Fruit fly (Drosophila melanogaster) whole organism, pupa: ENCODE data around the gene dor.

ENCODE experiments used
- CG10348 ChIP-seq: fragments of 200-800 bp; sonication (Bioruptor generic); IDR thresholded peaks from 2 replicates; pipeline ENCODE4 v1.3.6; 2022; ENCODE audit warnings: missing biosample characterization, missing genetic modification characterization
- CG12605 ChIP-seq: fragments of 200-800 bp; sonication (Bioruptor generic); IDR thresholded peaks from 2 replicates; pipeline ENCODE4 v1.3.6; 2022; ENCODE audit warnings: missing biosample characterization, missing genetic modification characterization
- CG13204 ChIP-seq: fragments of 200-800 bp; sonication (Bioruptor generic); optimal IDR thresholded peaks from 2 replicates; lab custom pipeline; 2018; ENCODE audit warnings: missing biosample characterization, mild to moderate bottlenecking, missing genetic modification characterization, moderate library complexity
- CG14655 ChIP-seq: fragments of 200-800 bp; sonication (Bioruptor generic); optimal IDR thresholded peaks from 3 replicates; lab custom pipeline; 2017; ENCODE audit warnings: mild to moderate bottlenecking, missing biosample characterization, missing genetic modification reagents, missing genetic modification characterization
- CG15710 ChIP-seq: fragments of 200-800 bp; sonication (Bioruptor generic); optimal IDR thresholded peaks from 2 replicates; lab custom pipeline; 2018; ENCODE audit warnings: missing biosample characterization, mild to moderate bottlenecking, missing genetic modification characterization, moderate library complexity
- CG17806 ChIP-seq: fragments of 200-800 bp; sonication (Bioruptor generic); optimal IDR thresholded peaks from 2 replicates; lab custom pipeline; 2018; ENCODE audit warnings: missing biosample characterization, mild to moderate bottlenecking, missing genetic modification characterization, moderate library complexity
- CG32121 ChIP-seq: fragments of 200-800 bp; sonication (Bioruptor generic); IDR thresholded peaks from 2 replicates; pipeline ENCODE4 v1.3.6; 2022; ENCODE audit warnings: missing biosample characterization, missing genetic modification characterization
- CG34367 ChIP-seq: fragments of 200-800 bp; sonication (Bioruptor generic); optimal IDR thresholded peaks from 2 replicates; lab custom pipeline; 2018; ENCODE audit warnings: missing biosample characterization, mild to moderate bottlenecking, missing genetic modification characterization
- CG4496 ChIP-seq: fragments of 200-800 bp; sonication (Bioruptor generic); IDR thresholded peaks from 3 replicates; pipeline ENCODE4 v1.3.6; 2022; ENCODE audit warnings: missing biosample characterization, missing genetic modification characterization
- CG8159 ChIP-seq: fragments of 200-800 bp; sonication (Bioruptor generic); optimal IDR thresholded peaks from 3 replicates; lab custom pipeline; 2018; ENCODE audit warnings: missing biosample characterization, mild to moderate bottlenecking, missing genetic modification characterization, moderate library complexity
- CG8301 ChIP-seq: fragments of 200-800 bp; sonication (Bioruptor generic); optimal IDR thresholded peaks from 2 replicates; lab custom pipeline; 2018; ENCODE audit warnings: missing biosample characterization, mild to moderate bottlenecking, missing genetic modification characterization
- CG9948 ChIP-seq: fragments of 200-800 bp; sonication (Bioruptor generic); optimal IDR thresholded peaks from 2 replicates; lab custom pipeline; 2018; ENCODE audit warnings: missing biosample characterization, mild to moderate bottlenecking, missing genetic modification characterization, moderate library complexity
- D1 ChIP-seq: fragments of 200-800 bp; sonication (Bioruptor generic); optimal IDR thresholded peaks from 2 replicates; lab custom pipeline; 2018; ENCODE audit warnings: missing biosample characterization, mild to moderate bottlenecking, missing genetic modification characterization, moderate library complexity
- EcR ChIP-seq: fragments of 200-800 bp; sonication (Bioruptor generic); optimal IDR thresholded peaks from 3 replicates; lab custom pipeline; 2019; ENCODE audit warnings: missing biosample characterization, missing genetic modification characterization, mild to moderate bottlenecking, moderate library complexity, missing genetic modification reagents
- Ets98B ChIP-seq: fragments of 200-800 bp; sonication (Bioruptor generic); IDR thresholded peaks from 2 replicates; pipeline ENCODE4 v1.3.6; 2022; ENCODE audit warnings: missing biosample characterization, missing genetic modification characterization
- Pif1A ChIP-seq: fragments of 200-800 bp; sonication (Bioruptor generic); optimal IDR thresholded peaks from 3 replicates; lab custom pipeline; 2016; ENCODE audit warnings: missing biosample characterization, missing genetic modification characterization
- Pif1B ChIP-seq: fragments of 200-800 bp; sonication (Bioruptor generic); optimal IDR thresholded peaks from 3 replicates; lab custom pipeline; 2016; ENCODE audit warnings: missing biosample characterization, missing genetic modification characterization
- Snoo ChIP-seq: fragments of 200-800 bp; sonication (Bioruptor generic); optimal IDR thresholded peaks from 3 replicates; lab custom pipeline; 2017; ENCODE audit warnings: missing biosample characterization, mild to moderate bottlenecking, missing genetic modification characterization, inconsistent platforms
- fd96Ca ChIP-seq: fragments of 200-800 bp; sonication (Bioruptor generic); IDR thresholded peaks from 3 replicates; pipeline ENCODE4 v1.3.6; 2022; ENCODE audit warnings: missing biosample characterization, missing genetic modification characterization
- gl ChIP-seq: fragments of 200-800 bp; sonication (Bioruptor generic); optimal IDR thresholded peaks from 2 replicates; lab custom pipeline; 2018; ENCODE audit warnings: missing biosample characterization, mild to moderate bottlenecking, missing genetic modification characterization
- rn ChIP-seq: fragments of 200-800 bp; sonication (Bioruptor generic); IDR thresholded peaks from 2 replicates; pipeline ENCODE4 v1.3.6; 2022; ENCODE audit warnings: missing biosample characterization, missing genetic modification characterization

Gene dor

DNA sequence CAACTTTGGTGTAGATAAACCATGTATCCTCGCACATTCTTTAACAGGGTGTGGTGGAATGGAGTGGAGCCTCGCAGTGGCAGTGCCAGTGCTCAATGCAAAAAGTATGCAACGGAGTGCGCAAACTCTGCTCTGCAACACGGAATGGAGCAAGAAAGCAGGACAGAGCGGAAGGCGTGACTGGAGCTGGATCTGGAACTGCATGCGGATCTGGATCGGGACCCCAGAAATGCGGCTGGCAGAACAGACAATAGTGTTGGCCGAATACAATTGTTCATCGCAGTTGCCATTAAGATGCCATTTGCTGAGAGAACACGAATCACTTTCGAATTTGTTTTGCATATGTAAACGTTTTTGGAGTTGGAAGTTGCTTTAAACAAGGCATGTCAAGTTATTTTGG lies 26.6 kb downstream of the dor start:
- TF ChIP-seq CG15710 (tag; lab: Kevin White, UChicago) (no peak), CG4496 (GFP tag; lab: Robert Waterston, UW) (no peak), CG34367 (tag; lab: Kevin White, UChicago) (no peak), CG12605 (GFP tag; lab: Robert Waterston, UW) (no peak), gl (no peak), Pif1B (GFP tag; lab: Kevin White, UChicago) (no peak), EcR (GFP tag; lab: Kevin White, UChicago) (no peak), CG8301 (no peak)

DNA sequence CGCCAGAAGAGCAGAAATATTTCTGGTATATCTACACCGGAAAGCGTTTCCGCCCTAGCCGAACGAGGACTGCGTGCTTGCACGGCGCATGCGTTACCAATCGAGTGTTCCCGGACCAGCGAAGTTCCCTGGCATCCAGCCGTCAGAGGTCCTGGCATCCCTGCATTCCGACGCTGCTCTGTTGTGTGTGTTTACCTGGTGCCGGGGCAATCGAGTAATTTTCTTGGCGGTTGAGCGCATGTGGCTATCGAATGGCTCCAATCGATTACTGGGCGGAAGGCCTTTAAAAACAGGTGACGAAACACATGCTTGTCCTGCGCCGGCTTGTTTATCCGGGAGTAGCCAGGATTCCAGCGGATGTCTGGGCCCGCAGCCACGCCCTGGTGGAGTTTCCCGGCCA lies 27.7 kb downstream of the dor start, which contains the start of gene CG32809:
Gene CG32809, minus strand, starts transcription at position 216 of the 400 bp plus-strand sequence.
- TF ChIP-seq CG15710 (tag; lab: Kevin White, UChicago) = no peak
- TF ChIP-seq D1 (tag; lab: Kevin White, UChicago) = no peak
- no peak for TF ChIP-seq CG14655
- TF ChIP-seq rn (GFP tag; lab: Robert Waterston, UW) = no peak
- TF ChIP-seq CG4496 (GFP tag; lab: Robert Waterston, UW) = no peak
- TF ChIP-seq CG13204 (GFP tag; lab: Kevin White, UChicago) = no peak
- TF ChIP-seq Snoo (tag; lab: Kevin White, UChicago) = no peak
- TF ChIP-seq CG32121 (GFP tag; lab: Robert Waterston, UW) = no peak
- no peak for TF ChIP-seq CG10348 (GFP tag; lab: Robert Waterston, UW)
- no peak for TF ChIP-seq gl
- no peak for TF ChIP-seq CG8301
- TF ChIP-seq EcR (GFP tag; lab: Kevin White, UChicago) = no peak
- TF ChIP-seq Pif1A (GFP tag; lab: Kevin White, UChicago) = no peak
- no peak for TF ChIP-seq CG34367 (tag; lab: Kevin White, UChicago)
- no peak for TF ChIP-seq Ets98B (GFP tag; lab: Robert Waterston, UW)
- no peak for TF ChIP-seq CG12605 (GFP tag; lab: Robert Waterston, UW)
- TF ChIP-seq Pif1B (GFP tag; lab: Kevin White, UChicago) = no peak
- no peak for TF ChIP-seq fd96Ca (GFP tag; lab: Robert Waterston, UW)
- TF ChIP-seq CG9948 (tag; lab: Kevin White, UChicago) = no peak

DNA sequence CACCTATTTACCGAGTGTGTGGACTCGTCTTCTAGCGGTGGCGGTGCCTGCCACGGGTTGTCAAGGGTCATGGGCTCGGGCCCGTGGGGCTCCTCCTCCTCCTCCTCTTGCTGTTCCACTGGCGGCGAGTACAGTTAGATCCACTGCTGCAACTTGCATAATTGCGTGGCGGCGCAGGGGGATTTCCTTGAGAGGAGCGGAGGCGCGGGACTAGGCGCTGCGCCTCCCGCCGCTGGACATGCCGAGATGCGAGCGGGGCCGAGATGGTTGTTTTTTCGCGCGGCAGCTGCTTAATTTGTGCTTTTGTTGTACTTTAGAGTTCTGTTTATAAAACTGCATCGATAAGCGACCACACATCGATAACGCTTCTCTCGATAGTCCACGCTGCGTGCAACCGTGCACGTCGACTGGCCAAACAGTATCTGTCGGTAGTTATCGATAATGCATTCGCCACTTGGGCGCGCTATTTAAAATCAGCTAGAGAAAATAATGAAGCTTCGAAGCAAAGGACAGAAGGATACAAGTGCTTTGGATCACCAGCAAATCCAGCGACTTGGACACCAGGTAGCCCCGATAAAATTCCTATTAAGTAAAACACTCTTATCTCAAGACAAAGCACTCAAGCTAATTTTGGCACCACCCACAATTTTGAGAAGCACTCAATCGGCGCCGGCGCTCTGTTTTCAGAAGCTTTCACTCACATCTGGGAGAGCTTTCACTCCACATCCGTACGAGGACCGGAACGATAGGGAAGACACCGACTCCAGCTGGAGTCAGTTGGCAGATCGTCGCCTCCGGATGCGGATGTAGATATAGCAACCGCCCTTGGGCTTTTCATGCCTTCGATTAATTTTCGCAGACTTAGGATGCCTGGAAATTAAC lies 30.9 kb downstream of the dor start, which contains the start of gene a6:
Gene a6, minus strand, starts transcription at position 361 of the 882 bp plus-strand sequence.
- TF ChIP-seq fd96Ca (GFP tag; lab: Robert Waterston, UW) (peak; percentile 15; the same call in 1 of the 3 replicates), CG15710 (tag; lab: Kevin White, UChicago) (no peak), CG10348 (GFP tag; lab: Robert Waterston, UW) (no peak)

DNA sequence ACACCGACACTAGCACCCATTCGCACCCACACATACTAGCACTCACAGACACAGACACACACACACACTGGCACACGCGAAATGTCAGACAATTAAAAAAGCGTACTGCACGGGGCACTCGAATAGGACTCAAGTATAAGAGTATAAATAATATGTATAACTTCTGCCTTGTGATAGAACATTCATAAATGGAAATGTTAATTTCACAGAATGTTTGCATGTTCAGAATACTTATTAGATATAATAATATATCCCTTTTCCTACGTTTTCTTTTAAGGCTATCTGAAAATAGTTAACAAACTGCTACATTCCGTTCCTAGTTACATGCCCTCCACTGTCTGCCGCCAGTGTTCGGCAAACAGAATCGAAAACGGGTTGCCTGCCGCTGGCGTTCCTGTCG lies 41.1 kb downstream of the dor start:
- TF ChIP-seq Pif1A (GFP tag; lab: Kevin White, UChicago) = peak; percentile 6
- peak; percentile 26 for TF ChIP-seq CG15710 (tag; lab: Kevin White, UChicago)
- no peak for TF ChIP-seq Snoo (tag; lab: Kevin White, UChicago)
- no peak for TF ChIP-seq gl
- no peak for TF ChIP-seq CG14655
- TF ChIP-seq CG8301 = no peak
- TF ChIP-seq EcR (GFP tag; lab: Kevin White, UChicago) = no peak
- TF ChIP-seq D1 (tag; lab: Kevin White, UChicago) = no peak
- no peak for TF ChIP-seq CG13204 (GFP tag; lab: Kevin White, UChicago)
- no peak for TF ChIP-seq CG10348 (GFP tag; lab: Robert Waterston, UW)
- TF ChIP-seq fd96Ca (GFP tag; lab: Robert Waterston, UW) = no peak
- TF ChIP-seq CG8159 (tag; lab: Kevin White, UChicago) = peak; percentile 57
- no peak for TF ChIP-seq Ets98B (GFP tag; lab: Robert Waterston, UW)
- peak; percentile 22 for TF ChIP-seq CG9948 (tag; lab: Kevin White, UChicago)
- TF ChIP-seq rn (GFP tag; lab: Robert Waterston, UW) = no peak
- TF ChIP-seq Pif1B (GFP tag; lab: Kevin White, UChicago) = no peak
- peak; percentile 5 for TF ChIP-seq CG34367 (tag; lab: Kevin White, UChicago)
- no peak for TF ChIP-seq CG32121 (GFP tag; lab: Robert Waterston, UW)
- no peak for TF ChIP-seq CG12605 (GFP tag; lab: Robert Waterston, UW)
- no peak for TF ChIP-seq CG4496 (GFP tag; lab: Robert Waterston, UW)
- peak; percentile 35 for TF ChIP-seq CG17806 (tag; lab: Kevin White, UChicago)

DNA sequence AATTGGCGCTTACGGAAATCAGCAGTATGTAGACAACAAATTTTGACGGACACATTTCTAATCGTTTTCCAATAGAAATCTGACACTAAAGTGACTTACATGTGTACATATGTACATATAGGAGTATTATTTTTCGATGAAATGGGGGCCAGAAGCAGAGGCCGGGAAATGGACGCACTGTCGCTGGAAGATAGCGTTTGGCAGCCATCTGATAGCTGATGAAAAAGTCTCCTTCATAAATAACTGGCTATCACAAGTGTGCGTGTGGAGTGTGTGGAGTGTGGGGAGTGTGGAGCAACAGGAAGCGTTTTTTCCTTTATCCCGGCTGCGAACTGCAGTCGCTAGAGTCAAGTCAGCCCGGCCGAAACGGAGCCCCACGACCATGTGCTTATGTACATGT lies 45.2 kb downstream of the dor start, which contains the start of gene CG3795:
Gene CG3795, minus strand, starts transcription at position 101 of the 400 bp plus-strand sequence.
- no peak for TF ChIP-seq Ets98B (GFP tag; lab: Robert Waterston, UW)
- TF ChIP-seq rn (GFP tag; lab: Robert Waterston, UW) = no peak
- no peak for TF ChIP-seq D1 (tag; lab: Kevin White, UChicago)
- TF ChIP-seq CG8301 = no peak
- no peak for TF ChIP-seq EcR (GFP tag; lab: Kevin White, UChicago)
- no peak for TF ChIP-seq fd96Ca (GFP tag; lab: Robert Waterston, UW)
- TF ChIP-seq CG14655 = no peak
- no peak for TF ChIP-seq Snoo (tag; lab: Kevin White, UChicago)
- TF ChIP-seq Pif1A (GFP tag; lab: Kevin White, UChicago) = no peak
- TF ChIP-seq CG12605 (GFP tag; lab: Robert Waterston, UW) = no peak
- TF ChIP-seq Pif1B (GFP tag; lab: Kevin White, UChicago) = no peak
- TF ChIP-seq CG15710 (tag; lab: Kevin White, UChicago) = no peak
- TF ChIP-seq gl = no peak
- TF ChIP-seq CG13204 (GFP tag; lab: Kevin White, UChicago) = no peak
- TF ChIP-seq CG17806 (tag; lab: Kevin White, UChicago) = no peak
- no peak for TF ChIP-seq CG9948 (tag; lab: Kevin White, UChicago)
- TF ChIP-seq CG4496 (GFP tag; lab: Robert Waterston, UW) = no peak
- no peak for TF ChIP-seq CG8159 (tag; lab: Kevin White, UChicago)
